Fruit fly (Drosophila melanogaster) whole organism, prepupa: Measurements from ENCODE around the gene dsd.

ENCODE experiments used
- Blimp-1 ChIP-seq: fragments of 200-800 bp; sonication (Bioruptor generic); optimal IDR thresholded peaks from 3 replicates; lab custom pipeline; 2017; ENCODE audit warnings: missing biosample characterization, missing genetic modification characterization, mild to moderate bottlenecking, moderate library complexity, missing genetic modification reagents
- CG3032 ChIP-seq: fragments of 200-800 bp; optimal IDR thresholded peaks from 2 replicates; lab custom pipeline; 2019; ENCODE audit warnings: missing biosample characterization, mild to moderate bottlenecking, missing genetic modification characterization, moderate library complexity
- CG6276 ChIP-seq: fragments of 200-800 bp; sonication (Bioruptor generic); optimal IDR thresholded peaks from 2 replicates; lab custom pipeline; 2017; ENCODE audit warnings: missing biosample characterization, mild to moderate bottlenecking, missing genetic modification characterization
- CG6854 ChIP-seq: fragments of 200-800 bp; sonication (Bioruptor generic); optimal IDR thresholded peaks from 2 replicates; lab custom pipeline; 2017; ENCODE audit warnings: missing biosample characterization, mild to moderate bottlenecking, missing genetic modification characterization
- CG8119 ChIP-seq: fragments of 200-800 bp; sonication (Bioruptor generic); IDR thresholded peaks from 3 replicates; pipeline ENCODE4 v1.3.6; 2022; ENCODE audit warnings: missing biosample characterization, missing genetic modification characterization
- Ets96B ChIP-seq: fragments of 200-800 bp; optimal IDR thresholded peaks from 2 replicates; lab custom pipeline; 2019; ENCODE audit warnings: missing biosample characterization, mild to moderate bottlenecking, missing genetic modification characterization, moderate library complexity
- acj6 ChIP-seq: fragments of 200-800 bp; sonication (Bioruptor generic); optimal IDR thresholded peaks from 3 replicates; lab custom pipeline; 2016; ENCODE audit warnings: missing biosample characterization, missing genetic modification characterization
- fd85E ChIP-seq: fragments of 200-800 bp; sonication (Bioruptor generic); optimal IDR thresholded peaks from 3 replicates; lab custom pipeline; 2016; ENCODE audit warnings: missing biosample characterization, missing genetic modification characterization

DNA sequence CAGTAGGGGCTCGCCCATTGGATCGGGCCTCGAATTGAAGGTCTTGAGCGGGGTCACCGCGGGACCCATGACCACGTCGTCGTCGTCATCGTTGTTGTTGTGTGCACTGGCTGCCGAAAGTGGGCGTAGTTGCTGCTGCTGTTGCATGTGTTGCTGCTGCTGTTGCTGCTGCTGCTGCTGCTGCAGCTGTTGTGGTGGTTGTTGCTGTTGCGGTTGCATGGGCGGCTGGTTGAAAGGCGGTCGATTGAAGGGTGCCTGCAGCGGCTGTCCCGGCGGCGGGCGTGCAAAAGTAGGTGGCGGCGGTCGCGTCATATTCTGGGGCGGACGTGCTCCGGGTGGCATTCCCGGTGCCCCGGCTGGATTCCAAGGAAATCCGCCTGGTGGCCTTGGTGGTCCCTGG, 40.6 kb upstream of the dsd start:
- no peak for TF ChIP-seq CG6276
- no peak for TF ChIP-seq CG3032 (tag; lab: Kevin White, UChicago)
- TF ChIP-seq Ets96B: no peak
- TF ChIP-seq fd85E: no peak
- no peak for TF ChIP-seq acj6 (GFP tag; lab: Kevin White, UChicago)
- TF ChIP-seq CG8119 (GFP tag; lab: Robert Waterston, UW): no peak
- no peak for TF ChIP-seq CG6854 (GFP tag; lab: Kevin White, UChicago)
- TF ChIP-seq Blimp-1 (GFP tag; lab: Kevin White, UChicago): no peak
